Worm (Caenorhabditis elegans) whole organism, late embryonic: ENCODE results near the gene sri-66.

Source experiments
- ama-1 ChIP-seq: fragments of 150-350 bp; optimal IDR thresholded peaks from 2 replicates; lab custom pipeline; 2014
- ceh-30 ChIP-seq: fragments of 150-350 bp; optimal IDR thresholded peaks from 2 replicates; lab custom pipeline; 2014; ENCODE audit warnings: missing biosample characterization, missing genetic modification characterization
- ceh-34 ChIP-seq: sonication (generic microtip); optimal IDR thresholded peaks from 2 replicates; lab custom pipeline; 2016; ENCODE audit warnings: mild to moderate bottlenecking, missing genetic modification characterization, missing compliant biosample characterization
- ceh-9 ChIP-seq: sonication (generic microtip); optimal IDR thresholded peaks from 2 replicates; lab custom pipeline; 2016; ENCODE audit warnings: mild to moderate bottlenecking, missing genetic modification characterization, inconsistent platforms, missing compliant biosample characterization
- fkh-10 ChIP-seq: fragments of 150-350 bp; optimal IDR thresholded peaks from 2 replicates; lab custom pipeline; 2014; ENCODE audit warnings: missing biosample characterization, missing genetic modification reagents, missing genetic modification characterization
- hlh-8 ChIP-seq: sonication (generic microtip); optimal IDR thresholded peaks from 2 replicates; lab custom pipeline; 2016; ENCODE audit warnings: missing genotype, missing genetic modification characterization, missing compliant biosample characterization
- ref-2 ChIP-seq: sonication (generic microtip); optimal IDR thresholded peaks from 2 replicates; lab custom pipeline; 2016; ENCODE audit warnings: missing genetic modification characterization, missing compliant biosample characterization
- unc-86 ChIP-seq: sonication (generic microtip); optimal IDR thresholded peaks from 2 replicates; lab custom pipeline; 2016; ENCODE audit warnings: missing genetic modification characterization, missing compliant biosample characterization
- zip-5 ChIP-seq: sonication (generic microtip); optimal IDR thresholded peaks from 2 replicates; lab custom pipeline; 2016; ENCODE audit warnings: missing genetic modification characterization, missing compliant biosample characterization

DNA sequence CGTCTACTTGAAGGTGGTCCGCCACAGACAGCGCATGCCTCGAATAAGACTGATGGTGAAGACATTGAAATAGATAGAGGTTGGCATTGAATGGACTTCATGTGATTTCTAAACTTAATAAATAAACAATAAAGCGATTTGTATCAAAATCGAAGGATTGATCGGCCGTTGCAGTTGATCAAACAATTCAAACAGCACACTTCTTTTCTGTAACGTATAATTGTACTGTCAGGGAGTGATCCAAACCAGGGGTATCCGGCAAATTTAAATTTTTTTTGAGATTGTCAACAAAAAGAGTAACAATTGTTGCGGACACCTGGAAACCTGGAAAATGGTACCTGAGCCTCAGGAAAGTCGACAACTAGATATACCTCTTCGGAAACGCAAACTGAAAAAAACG lies 44.4 kb downstream of the sri-66 start, which contains the start of gene nhr-248:
- TF ChIP-seq hlh-8 (tag; lab: Kevin White, UChicago) (no peak), ama-1 (no peak), unc-86 (no peak), zip-5 (tag; lab: Kevin White, UChicago) (no peak), ref-2 (tag; lab: Kevin White, UChicago) (no peak), ceh-34 (no peak), ceh-9 (no peak), ceh-30 (tag; lab: Kevin White, UChicago) (no peak), fkh-10 (GFP tag; lab: Kevin White, UChicago) (no peak)
